Worm (Caenorhabditis elegans): Measurements from ENCODE around the gene grld-1.

Gene grld-1

DNA sequence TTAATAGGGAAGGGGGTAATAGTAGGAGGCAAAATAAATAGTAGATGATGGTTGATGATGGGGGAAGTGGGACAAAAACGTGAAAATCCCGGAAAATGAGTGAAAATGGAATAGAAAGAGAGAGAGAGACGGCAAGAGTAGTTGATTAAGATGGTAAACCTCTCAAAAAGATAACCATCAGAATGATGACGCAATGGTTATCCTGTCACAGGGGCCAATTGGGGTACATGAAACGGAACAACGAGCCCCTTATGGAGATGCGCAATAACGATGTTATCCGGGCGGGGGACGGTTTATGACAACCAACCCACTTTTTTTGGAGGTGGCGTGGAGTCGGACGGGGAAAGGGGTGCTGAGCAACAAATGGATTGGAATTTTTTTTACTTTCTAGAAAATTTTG, 24.1 kb upstream of the grld-1 start:
- TF ChIP-seq ceh-36 (tag; optimal IDR thresholded peaks at IDR 0.05) (no peak), ets-7 (tag; optimal IDR thresholded peaks at IDR 0.05) (no peak), tbx-37 (GFP tag; conservative IDR thresholded peaks at IDR 0.05) (no peak), tra-4 (tag; optimal IDR thresholded peaks at IDR 0.05) (no peak), B0310.2 (tag; optimal IDR thresholded peaks at IDR 0.05) (no peak), hmbx-1 (tag; optimal IDR thresholded peaks at IDR 0.05) (no peak)

ce11 chrIV:148756-149155, 23.0 kb upstream of the grld-1 start:
- no peak for TF ChIP-seq pes-1 (GFP tag; IDR thresholded peaks at IDR 0.05)
- no peak for TF ChIP-seq tbx-11 (GFP tag; IDR thresholded peaks at IDR 0.05)
- no peak for TF ChIP-seq flt-1 (GFP tag; IDR thresholded peaks at IDR 0.05)
- TF ChIP-seq scrt-1 (GFP tag; IDR thresholded peaks at IDR 0.05): no peak
- TF ChIP-seq F13C5.2 (tag; optimal IDR thresholded peaks at IDR 0.05): no peak
- TF ChIP-seq hmbx-1 (tag; optimal IDR thresholded peaks at IDR 0.05): no peak
- TF ChIP-seq tbx-37 (GFP tag; conservative IDR thresholded peaks at IDR 0.05): no peak
- TF ChIP-seq hnd-1 (tag; optimal IDR thresholded peaks at IDR 0.05): no peak
- no peak for TF ChIP-seq ceh-13 (GFP tag; optimal IDR thresholded peaks at IDR 0.05)
- TF ChIP-seq ama-1 (optimal IDR thresholded peaks at IDR 0.05): no peak
- no peak for TF ChIP-seq sea-1 (GFP tag; conservative IDR thresholded peaks at IDR 0.05)
- no peak for TF ChIP-seq B0310.2 (tag; optimal IDR thresholded peaks at IDR 0.05)
- TF ChIP-seq hmg-4 (GFP tag; optimal IDR thresholded peaks at IDR 0.05): no peak
- TF ChIP-seq ceh-36 (tag; optimal IDR thresholded peaks at IDR 0.05): no peak

ce11 chrIV:147819-148218, 22.1 kb upstream of the grld-1 start, which contains the start of gene col-99:
TSS of gene col-99 (minus strand) at chrIV:147919.
- no peak for TF ChIP-seq tbx-11 (GFP tag; IDR thresholded peaks at IDR 0.05)
- TF ChIP-seq hmbx-1 (tag; optimal IDR thresholded peaks at IDR 0.05): no peak
- no peak for TF ChIP-seq ets-7 (tag; optimal IDR thresholded peaks at IDR 0.05)

- TF ChIP-seq tra-4 (tag; optimal IDR thresholded peaks at IDR 0.05): peak; percentile 88
- TF ChIP-seq tbx-37 (GFP tag; conservative IDR thresholded peaks at IDR 0.05): peak; percentile 95
- TF ChIP-seq flt-1 (GFP tag; IDR thresholded peaks at IDR 0.05): peak; percentile 98
- peak; percentile 96 for TF ChIP-seq sea-1 (GFP tag; conservative IDR thresholded peaks at IDR 0.05)
- peak; percentile 79 for TF ChIP-seq ets-7 (tag; optimal IDR thresholded peaks at IDR 0.05)
- TF ChIP-seq hnd-1 (tag; optimal IDR thresholded peaks at IDR 0.05): peak; percentile 84
- peak; percentile 97 for TF ChIP-seq tbx-11 (GFP tag; IDR thresholded peaks at IDR 0.05)
- peak; percentile 91 for TF ChIP-seq aly-1 (tag; optimal IDR thresholded peaks at IDR 0.05)
- TF ChIP-seq hmbx-1 (tag; optimal IDR thresholded peaks at IDR 0.05): peak; percentile 87
- TF ChIP-seq B0310.2 (tag; optimal IDR thresholded peaks at IDR 0.05): peak; percentile 93
- peak; percentile 53 for TF ChIP-seq ama-1 (optimal IDR thresholded peaks at IDR 0.05)
- TF ChIP-seq F13C5.2 (tag; optimal IDR thresholded peaks at IDR 0.05): peak; percentile 97
- TF ChIP-seq ceh-13 (GFP tag; optimal IDR thresholded peaks at IDR 0.05): peak; percentile 96
- TF ChIP-seq scrt-1 (GFP tag; IDR thresholded peaks at IDR 0.05): peak; percentile 99
- TF ChIP-seq pes-1 (GFP tag; IDR thresholded peaks at IDR 0.05): peak; percentile 98
- peak; percentile 99 for TF ChIP-seq hmg-4 (GFP tag; optimal IDR thresholded peaks at IDR 0.05)
- peak; percentile 96 for TF ChIP-seq ceh-36 (tag; optimal IDR thresholded peaks at IDR 0.05)
Observed at ce11 chrIV:143807-144371, 18.2 kb upstream of the grld-1 start.

ce11 chrIV:141022-141421, 15.3 kb upstream of the grld-1 start:
- TF ChIP-seq ceh-36 (tag; optimal IDR thresholded peaks at IDR 0.05) (no peak), hmg-4 (GFP tag; optimal IDR thresholded peaks at IDR 0.05) (no peak), B0310.2 (tag; optimal IDR thresholded peaks at IDR 0.05) (no peak), ama-1 (optimal IDR thresholded peaks at IDR 0.05) (no peak), F13C5.2 (tag; optimal IDR thresholded peaks at IDR 0.05) (no peak), ceh-13 (GFP tag; optimal IDR thresholded peaks at IDR 0.05) (no peak), tbx-11 (GFP tag; IDR thresholded peaks at IDR 0.05) (no peak), aly-1 (tag; optimal IDR thresholded peaks at IDR 0.05) (no peak), hmbx-1 (tag; optimal IDR thresholded peaks at IDR 0.05) (no peak), ets-7 (tag; optimal IDR thresholded peaks at IDR 0.05) (no peak)

DNA sequence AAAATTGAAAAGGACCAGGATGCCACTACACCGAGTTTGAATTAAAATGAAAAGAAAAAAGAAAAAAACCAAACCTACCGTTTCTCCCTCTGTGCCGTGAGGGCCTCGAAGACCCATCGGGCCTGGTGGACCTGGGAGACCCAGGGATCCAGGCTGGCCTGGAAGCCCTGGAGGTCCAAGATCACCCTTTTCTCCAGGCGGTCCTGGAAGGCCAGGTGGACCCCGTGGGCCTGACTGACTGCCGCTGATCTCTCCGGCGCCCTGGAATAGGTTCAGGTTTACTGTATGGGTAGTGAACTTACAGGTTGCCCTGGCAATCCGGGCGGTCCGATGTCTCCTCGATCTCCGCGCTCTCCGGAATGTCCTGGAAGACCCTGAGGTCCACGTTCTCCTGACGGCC, 13.9 kb upstream of the grld-1 start:
- no peak for TF ChIP-seq pes-1 (GFP tag; IDR thresholded peaks at IDR 0.05)
- no peak for TF ChIP-seq scrt-1 (GFP tag; IDR thresholded peaks at IDR 0.05)
- no peak for TF ChIP-seq hmg-4 (GFP tag; optimal IDR thresholded peaks at IDR 0.05)
- no peak for TF ChIP-seq F13C5.2 (tag; optimal IDR thresholded peaks at IDR 0.05)
- no peak for TF ChIP-seq hnd-1 (tag; optimal IDR thresholded peaks at IDR 0.05)
- no peak for TF ChIP-seq ama-1 (optimal IDR thresholded peaks at IDR 0.05)
- TF ChIP-seq sea-1 (GFP tag; conservative IDR thresholded peaks at IDR 0.05): no peak
- TF ChIP-seq hmbx-1 (tag; optimal IDR thresholded peaks at IDR 0.05): no peak
- TF ChIP-seq tbx-11 (GFP tag; IDR thresholded peaks at IDR 0.05): no peak
- TF ChIP-seq flt-1 (GFP tag; IDR thresholded peaks at IDR 0.05): no peak
- no peak for TF ChIP-seq B0310.2 (tag; optimal IDR thresholded peaks at IDR 0.05)
- TF ChIP-seq aly-1 (tag; optimal IDR thresholded peaks at IDR 0.05): no peak
- no peak for TF ChIP-seq ceh-36 (tag; optimal IDR thresholded peaks at IDR 0.05)
- TF ChIP-seq ets-7 (tag; optimal IDR thresholded peaks at IDR 0.05): no peak

- TF ChIP-seq ceh-13 (GFP tag; optimal IDR thresholded peaks at IDR 0.05) (no peak), B0310.2 (tag; optimal IDR thresholded peaks at IDR 0.05) (no peak), hmg-4 (GFP tag; optimal IDR thresholded peaks at IDR 0.05) (no peak), scrt-1 (GFP tag; IDR thresholded peaks at IDR 0.05) (no peak), F13C5.2 (tag; optimal IDR thresholded peaks at IDR 0.05) (no peak)
Observed at ce11 chrIV:133968-134367, 8.2 kb upstream of the grld-1 start.

DNA sequence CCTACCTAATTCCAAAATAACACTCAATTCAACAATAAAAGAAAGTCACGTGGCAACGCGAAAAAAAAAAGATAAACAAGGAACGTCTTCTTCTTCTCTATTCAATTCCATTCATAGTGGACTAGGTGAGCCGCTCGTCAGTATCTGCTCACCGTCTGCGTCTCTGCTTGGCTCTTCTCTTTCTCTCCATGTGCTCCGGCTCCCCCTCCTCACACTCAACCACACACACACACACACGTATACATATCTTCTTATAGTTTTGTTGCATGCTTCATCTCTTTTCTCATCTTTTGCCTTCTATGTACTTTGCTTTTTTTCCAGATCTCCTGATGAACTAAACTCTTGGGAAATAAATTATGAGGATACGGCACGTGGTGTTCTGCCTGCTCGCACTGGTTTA, 6.4 kb upstream of the grld-1 start, which contains the start of gene daf-1:
TSS of gene daf-1 (plus strand) at position 322 of the 400 bp plus-strand sequence.
- TF ChIP-seq F13C5.2 (tag; optimal IDR thresholded peaks at IDR 0.05): no peak
- no peak for TF ChIP-seq tbx-37 (GFP tag; conservative IDR thresholded peaks at IDR 0.05)
- TF ChIP-seq hmbx-1 (tag; optimal IDR thresholded peaks at IDR 0.05): no peak
- no peak for TF ChIP-seq hnd-1 (tag; optimal IDR thresholded peaks at IDR 0.05)
- TF ChIP-seq pes-1 (GFP tag; IDR thresholded peaks at IDR 0.05): no peak
- no peak for TF ChIP-seq ets-7 (tag; optimal IDR thresholded peaks at IDR 0.05)
- TF ChIP-seq hmg-4 (GFP tag; optimal IDR thresholded peaks at IDR 0.05): no peak
- no peak for TF ChIP-seq B0310.2 (tag; optimal IDR thresholded peaks at IDR 0.05)
- TF ChIP-seq flt-1 (GFP tag; IDR thresholded peaks at IDR 0.05): no peak
- no peak for TF ChIP-seq sea-1 (GFP tag; conservative IDR thresholded peaks at IDR 0.05)
- TF ChIP-seq ceh-36 (tag; optimal IDR thresholded peaks at IDR 0.05): no peak
- TF ChIP-seq tra-4 (tag; optimal IDR thresholded peaks at IDR 0.05): no peak
- TF ChIP-seq aly-1 (tag; optimal IDR thresholded peaks at IDR 0.05): no peak
- TF ChIP-seq scrt-1 (GFP tag; IDR thresholded peaks at IDR 0.05): no peak
- TF ChIP-seq ama-1 (optimal IDR thresholded peaks at IDR 0.05): no peak
- no peak for TF ChIP-seq tbx-11 (GFP tag; IDR thresholded peaks at IDR 0.05)
- no peak for TF ChIP-seq ceh-13 (GFP tag; optimal IDR thresholded peaks at IDR 0.05)
